Worm (Caenorhabditis elegans): ENCODE results near the gene era-1.

DNA sequence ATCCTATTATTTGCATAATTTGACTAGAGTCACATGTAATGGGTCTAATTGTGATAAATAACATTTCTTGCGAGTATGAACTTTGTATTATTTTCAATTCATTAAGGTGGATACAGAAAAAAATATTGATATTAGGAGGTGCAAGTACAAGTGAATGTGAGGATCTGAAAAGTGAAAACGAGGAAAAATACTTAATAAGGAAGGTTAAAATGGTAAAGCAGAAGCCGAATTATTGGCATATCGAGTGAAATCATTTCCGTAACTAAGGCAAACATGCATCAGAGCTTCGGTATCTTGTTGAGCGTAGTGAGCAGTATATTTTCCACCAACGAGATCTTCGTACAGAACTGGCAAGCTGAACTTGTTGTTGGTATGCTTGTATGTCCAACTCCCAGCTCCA, 1.6 kb downstream of the era-1 start:
- TF ChIP-seq mdl-1 (tag; optimal IDR thresholded peaks at IDR 0.05) (no peak), nhr-77 (tag; optimal IDR thresholded peaks at IDR 0.05) (no peak), skn-1 (tag; optimal IDR thresholded peaks at IDR 0.05) (no peak)
